Worm (Caenorhabditis elegans) whole organism, late embryonic: Measurements from ENCODE around the gene Y47D7A.12.

ENCODE experiments used
- C08G9.2 ChIP-seq: sonication (generic microtip); optimal IDR thresholded peaks from 2 replicates; lab custom pipeline; 2016; ENCODE audit warnings: mild to moderate bottlenecking, missing genetic modification characterization, moderate library complexity, missing compliant biosample characterization
- T23F11.4 ChIP-seq: fragments of 200-800 bp; sonication (Bioruptor generic); optimal IDR thresholded peaks from 2 replicates; lab custom pipeline; 2018; ENCODE audit warnings: mild to moderate bottlenecking, missing genetic modification characterization, missing compliant biosample characterization
- Y22D7AL.16 ChIP-seq: sonication (generic microtip); optimal IDR thresholded peaks from 2 replicates; lab custom pipeline; 2016; ENCODE audit warnings: missing genetic modification characterization, missing compliant biosample characterization
- ceh-14 ChIP-seq: sonication (generic microtip); optimal IDR thresholded peaks from 2 replicates; lab custom pipeline; 2016; ENCODE audit warnings: missing genotype, missing genetic modification characterization, missing compliant biosample characterization
- ceh-19 ChIP-seq: fragments of 200-800 bp; sonication (Bioruptor generic); optimal IDR thresholded peaks from 2 replicates; lab custom pipeline; 2018; ENCODE audit warnings: mild to moderate bottlenecking, missing genetic modification characterization, missing compliant biosample characterization
- ceh-34 ChIP-seq: sonication (generic microtip); optimal IDR thresholded peaks from 2 replicates; lab custom pipeline; 2016; ENCODE audit warnings: mild to moderate bottlenecking, missing genetic modification characterization, missing compliant biosample characterization
- ceh-45 ChIP-seq: fragments of 200-800 bp; sonication (Bioruptor generic); IDR thresholded peaks from 2 replicates; pipeline ENCODE4 v1.3.6; 2022; ENCODE audit warnings: missing genetic modification reagents, missing genetic modification characterization, missing compliant biosample characterization
- elt-2 ChIP-seq: sonication (generic microtip); optimal IDR thresholded peaks from 2 replicates; lab custom pipeline; 2016; ENCODE audit warnings: missing genetic modification reagents, missing genetic modification characterization, missing compliant biosample characterization
- eyg-1 ChIP-seq: sonication (generic microtip); optimal IDR thresholded peaks from 2 replicates; lab custom pipeline; 2016; ENCODE audit warnings: missing genotype, missing genetic modification characterization, missing compliant biosample characterization
- fkh-6 ChIP-seq: sonication (generic microtip); optimal IDR thresholded peaks from 2 replicates; lab custom pipeline; 2016; ENCODE audit warnings: missing genetic modification characterization, missing compliant biosample characterization
- hlh-13 ChIP-seq: fragments of 200-800 bp; sonication (Bioruptor generic); optimal IDR thresholded peaks from 2 replicates; lab custom pipeline; 2018; ENCODE audit warnings: mild to moderate bottlenecking, missing genetic modification characterization, missing compliant biosample characterization
- hlh-15 ChIP-seq: sonication (generic microtip); optimal IDR thresholded peaks from 2 replicates; lab custom pipeline; 2016; ENCODE audit warnings: missing genetic modification characterization, missing compliant biosample characterization
- hlh-8 ChIP-seq: sonication (generic microtip); optimal IDR thresholded peaks from 2 replicates; lab custom pipeline; 2016; ENCODE audit warnings: missing genotype, missing genetic modification characterization, missing compliant biosample characterization
- lim-6 ChIP-seq: sonication (generic microtip); optimal IDR thresholded peaks from 2 replicates; lab custom pipeline; 2016; ENCODE audit warnings: missing genetic modification characterization, missing compliant biosample characterization
- lin-11 ChIP-seq: fragments of 200-800 bp; sonication (Bioruptor generic); optimal IDR thresholded peaks from 2 replicates; lab custom pipeline; 2018; ENCODE audit warnings: mild to moderate bottlenecking, missing genetic modification characterization, missing compliant biosample characterization
- madf-2 ChIP-seq: sonication (generic microtip); optimal IDR thresholded peaks from 2 replicates; lab custom pipeline; 2017; ENCODE audit warnings: missing genetic modification characterization, missing compliant biosample characterization
- nhr-11 ChIP-seq: fragments of 150-350 bp; optimal IDR thresholded peaks from 2 replicates; lab custom pipeline; 2014; ENCODE audit warnings: missing biosample characterization, missing genetic modification characterization
- npax-4 ChIP-seq: sonication (generic microtip); optimal IDR thresholded peaks from 2 replicates; lab custom pipeline; 2016; ENCODE audit warnings: missing genetic modification characterization, missing compliant biosample characterization
- odd-2 ChIP-seq: sonication (generic microtip); optimal IDR thresholded peaks from 2 replicates; lab custom pipeline; 2017; ENCODE audit warnings: antibody characterized with exemption, mild to moderate bottlenecking, missing genetic modification characterization, missing compliant biosample characterization
- pag-3 ChIP-seq: sonication (generic microtip); optimal IDR thresholded peaks from 2 replicates; lab custom pipeline; 2016; ENCODE audit warnings: missing compliant biosample characterization, missing genetic modification characterization, borderline replicate concordance
- pax-1 ChIP-seq: fragments of 150-350 bp; optimal IDR thresholded peaks from 2 replicates; lab custom pipeline; 2014; ENCODE audit warnings: missing biosample characterization, missing genetic modification characterization
- pha-2 ChIP-seq: sonication (generic microtip); optimal IDR thresholded peaks from 2 replicates; lab custom pipeline; 2017; ENCODE audit warnings: mild to moderate bottlenecking, missing genetic modification characterization, missing compliant biosample characterization
- rnt-1 ChIP-seq: sonication (generic microtip); optimal IDR thresholded peaks from 2 replicates; lab custom pipeline; 2016; ENCODE audit warnings: missing genetic modification characterization, missing compliant biosample characterization
- sdc-2 ChIP-seq: sonication (generic microtip); optimal IDR thresholded peaks from 2 replicates; lab custom pipeline; 2016; ENCODE audit warnings: missing genotype, missing genetic modification characterization, missing compliant biosample characterization
- sox-4 ChIP-seq: sonication (generic microtip); optimal IDR thresholded peaks from 2 replicates; lab custom pipeline; 2017; ENCODE audit warnings: mild to moderate bottlenecking, missing genetic modification characterization, inconsistent platforms, missing compliant biosample characterization
- tbx-2 ChIP-seq: sonication (generic microtip); optimal IDR thresholded peaks from 2 replicates; lab custom pipeline; 2016; ENCODE audit warnings: missing genetic modification characterization, missing compliant biosample characterization
- ttx-3 ChIP-seq: sonication (generic microtip); optimal IDR thresholded peaks from 2 replicates; lab custom pipeline; 2016; ENCODE audit warnings: missing genetic modification reagents, missing genetic modification characterization, missing compliant biosample characterization
- unc-3 ChIP-seq, 2 experiments: fragments of 200-800 bp in 1 of 2; sonication (Bioruptor generic) in 1 of 2; sonication (generic microtip) in 1 of 2; conservative IDR thresholded peaks in 1 of 2; optimal IDR thresholded peaks in 1 of 2; 2 replicates each; pipeline versions ENCODE4 v1.3.6 to Lab custom; 2016 to 2022; ENCODE audit warnings: missing compliant biosample characterization in 2 of 2, missing genetic modification characterization in 2 of 2, missing genetic modification reagents in 1 of 2
- unc-55 ChIP-seq: sonication (generic microtip); optimal IDR thresholded peaks from 2 replicates; lab custom pipeline; 2017; ENCODE audit warnings: missing biosample characterization, missing genetic modification reagents, missing genetic modification characterization
- unc-86 ChIP-seq: sonication (generic microtip); optimal IDR thresholded peaks from 2 replicates; lab custom pipeline; 2016; ENCODE audit warnings: missing genetic modification characterization, missing compliant biosample characterization

Y47D7A.12 gene

ce11 chrV:4419767-4420322 is 9.6 kb downstream of the Y47D7A.12 start, which contains the start of the genes Y47D7A.7 and Y47D7A.2:
Gene Y47D7A.7 (minus strand): TSS chrV:4419867.
Gene Y47D7A.2 (plus strand): TSS chrV:4420272.
- TF ChIP-seq pha-2 (tag; lab: Kevin White, UChicago): no peak
- no peak for TF ChIP-seq hlh-15 (tag; lab: Kevin White, UChicago)
- TF ChIP-seq ceh-19: no peak
- no peak for TF ChIP-seq tbx-2 (tag; lab: Kevin White, UChicago)
- TF ChIP-seq sox-4 (tag; lab: Kevin White, UChicago): no peak
- no peak for TF ChIP-seq madf-2 (tag; lab: Kevin White, UChicago)
- no peak for TF ChIP-seq nhr-11 (tag; lab: Kevin White, UChicago)
- TF ChIP-seq T23F11.4 (GFP tag; lab: Kevin White, UChicago): no peak
- TF ChIP-seq pag-3 (tag; lab: Kevin White, UChicago): no peak
- TF ChIP-seq hlh-13 (GFP tag; lab: Kevin White, UChicago): no peak
- TF ChIP-seq ceh-14: no peak
- no peak for TF ChIP-seq ceh-34 (tag; lab: Kevin White, UChicago)
- no peak for TF ChIP-seq sdc-2 (tag; lab: Kevin White, UChicago)

ce11 chrV:4418116-4418515 is 11.4 kb downstream of the Y47D7A.12 start, which contains the start of gene Y47D7A.6:
Gene Y47D7A.6 (minus strand): TSS chrV:4418216.
- TF ChIP-seq lim-6 (tag; lab: Kevin White, UChicago): no peak
- no peak for TF ChIP-seq rnt-1 (tag; lab: Kevin White, UChicago)
- TF ChIP-seq npax-4 (tag; lab: Kevin White, UChicago): no peak
- no peak for TF ChIP-seq hlh-8 (tag; lab: Kevin White, UChicago)
- no peak for TF ChIP-seq C08G9.2 (tag; lab: Kevin White, UChicago)
- TF ChIP-seq ceh-45 (GFP tag; lab: Robert Waterston, UW): no peak
- TF ChIP-seq ceh-34 (tag; lab: Kevin White, UChicago): no peak
- TF ChIP-seq nhr-11 (tag; lab: Kevin White, UChicago): no peak
- TF ChIP-seq unc-86 (tag; lab: Kevin White, UChicago): no peak
- TF ChIP-seq odd-2 (tag; lab: Kevin White, UChicago): no peak
- TF ChIP-seq pax-1 (tag; lab: Kevin White, UChicago): no peak
- no peak for TF ChIP-seq hlh-15 (tag; lab: Kevin White, UChicago)
- TF ChIP-seq Y22D7AL.16 (tag; lab: Kevin White, UChicago): no peak
- TF ChIP-seq pha-2 (tag; lab: Kevin White, UChicago): no peak

- no peak for TF ChIP-seq Y22D7AL.16 (tag; lab: Kevin White, UChicago)
Observed at ce11 chrV:4416710-4417109, 12.8 kb downstream of the Y47D7A.12 start, which contains the start of gene Y47D7A.18. Gene Y47D7A.18 (minus strand): TSS chrV:4416810.

ce11 chrV:4414613-4415071 is 14.8 kb downstream of the Y47D7A.12 start, which contains the start of gene grl-5:
Gene grl-5 (minus strand): TSS chrV:4414663.
- TF ChIP-seq elt-2 (no peak), ceh-45 (GFP tag; lab: Robert Waterston, UW) (no peak), pha-2 (tag; lab: Kevin White, UChicago) (no peak), fkh-6 (tag; lab: Kevin White, UChicago) (no peak), eyg-1 (no peak), C08G9.2 (tag; lab: Kevin White, UChicago) (no peak), unc-3 (GFP tag; conservative IDR thresholded peaks at IDR 0.05; lab: Robert Waterston, UW) (no peak), unc-3 (tag; optimal IDR thresholded peaks at IDR 0.05; lab: Kevin White, UChicago) (no peak), lin-11 (tag; lab: Kevin White, UChicago) (no peak), hlh-8 (tag; lab: Kevin White, UChicago) (no peak)

- TF ChIP-seq C08G9.2 (tag; lab: Kevin White, UChicago) (no peak), pax-1 (tag; lab: Kevin White, UChicago) (no peak), unc-55 (no peak), ttx-3 (tag; lab: Kevin White, UChicago) (no peak)
Observed at ce11 chrV:4411714-4412113, 17.8 kb downstream of the Y47D7A.12 start, which contains the start of gene Y47D7A.17. Gene Y47D7A.17 (minus strand): TSS chrV:4411814.
